Fruit fly (Drosophila melanogaster) whole organism, embryonic: ENCODE measurements around the gene CG9150.

Experiments
- Awh ChIP-seq: fragments of 200-800 bp; sonication (Bioruptor generic); IDR thresholded peaks from 2 replicates; pipeline ENCODE4, ENCODE4 v1.3.6; 2022; ENCODE audit warnings: missing biosample characterization, missing genetic modification characterization
- Blimp-1 ChIP-seq: fragments of 200-800 bp; sonication (Bioruptor generic); optimal IDR thresholded peaks from 3 replicates; lab custom pipeline; 2018; ENCODE audit warnings: missing biosample characterization, missing genetic modification characterization, mild to moderate bottlenecking, moderate library complexity, missing genetic modification reagents
- CG1024 ChIP-seq: fragments of 200-800 bp; sonication (Bioruptor generic); IDR thresholded peaks from 2 replicates; pipeline ENCODE4 v1.3.6; 2022; ENCODE audit warnings: missing biosample characterization, missing genetic modification characterization
- CG10462 ChIP-seq: fragments of 200-800 bp; sonication (Bioruptor generic); optimal IDR thresholded peaks from 2 replicates; lab custom pipeline; 2016; ENCODE audit warnings: missing biosample characterization, missing genetic modification characterization
- CG11398 ChIP-seq: fragments of 200-800 bp; sonication (Bioruptor generic); optimal IDR thresholded peaks from 2 replicates; lab custom pipeline; 2016; ENCODE audit warnings: missing biosample characterization, missing genetic modification characterization
- CG11723 ChIP-seq: fragments of 200-800 bp; sonication (Bioruptor generic); optimal IDR thresholded peaks from 2 replicates; lab custom pipeline; 2017; ENCODE audit warnings: missing biosample characterization, mild to moderate bottlenecking, missing genetic modification characterization
- CG12659 ChIP-seq: fragments of 200-800 bp; sonication (Bioruptor generic); optimal IDR thresholded peaks from 3 replicates; lab custom pipeline; 2017; ENCODE audit warnings: mild to moderate bottlenecking, missing biosample characterization, missing genetic modification reagents, missing genetic modification characterization
- CG13123 ChIP-seq: fragments of 200-800 bp; sonication (Bioruptor generic); optimal IDR thresholded peaks from 2 replicates; lab custom pipeline; 2016; ENCODE audit warnings: missing biosample characterization, missing genetic modification characterization
- CG14667 ChIP-seq: fragments of 200-800 bp; sonication (Bioruptor generic); IDR thresholded peaks from 2 replicates; pipeline ENCODE4 v1.3.6; 2022; ENCODE audit warnings: missing biosample characterization, missing genetic modification characterization
- CG14710 ChIP-seq: fragments of 200-800 bp; sonication (Bioruptor generic); optimal IDR thresholded peaks from 3 replicates; lab custom pipeline; 2019; ENCODE audit warnings: missing biosample characterization, mild to moderate bottlenecking, missing genetic modification characterization, moderate library complexity
- CG14860 ChIP-seq: fragments of 200-800 bp; sonication (Bioruptor generic); IDR thresholded peaks from 3 replicates; pipeline ENCODE4 v1.3.6; 2022; ENCODE audit warnings: missing biosample characterization, missing genetic modification characterization; ENCODE audit not compliant: partially characterized antibody
- CG15514 ChIP-seq: fragments of 200-800 bp; sonication (Bioruptor generic); optimal IDR thresholded peaks from 3 replicates; lab custom pipeline; 2017; ENCODE audit warnings: missing biosample characterization, missing genetic modification characterization, mild to moderate bottlenecking, moderate library complexity, missing genetic modification reagents
- CG17912 ChIP-seq: fragments of 200-800 bp; sonication (Bioruptor generic); optimal IDR thresholded peaks from 2 replicates; lab custom pipeline; 2018; ENCODE audit warnings: missing biosample characterization, mild to moderate bottlenecking, missing genetic modification characterization
- CG18011 ChIP-seq: fragments of 200-800 bp; sonication (Bioruptor generic); optimal IDR thresholded peaks from 2 replicates; lab custom pipeline; 2017; ENCODE audit warnings: missing biosample characterization, missing genetic modification characterization, mild to moderate bottlenecking, moderate library complexity, missing genotype
- CG18599 ChIP-seq: fragments of 200-800 bp; sonication (Bioruptor generic); optimal IDR thresholded peaks from 3 replicates; lab custom pipeline; 2017; ENCODE audit warnings: missing biosample characterization, missing genetic modification characterization, mild to moderate bottlenecking, moderate library complexity, missing genetic modification reagents
- CG3163 ChIP-seq: fragments of 200-800 bp; sonication (Bioruptor generic); optimal IDR thresholded peaks from 3 replicates; lab custom pipeline; 2016; ENCODE audit warnings: missing biosample characterization, missing genetic modification characterization
- CG32767 ChIP-seq: fragments of 200-800 bp; sonication (Bioruptor generic); IDR thresholded peaks from 2 replicates; pipeline ENCODE4 v1.3.6; 2022; ENCODE audit warnings: missing biosample characterization, missing genetic modification characterization
- CG42726 ChIP-seq: fragments of 200-800 bp; sonication (Bioruptor generic); IDR thresholded peaks from 2 replicates; pipeline ENCODE4 v1.3.6; 2022; ENCODE audit warnings: missing biosample characterization, missing genetic modification characterization; ENCODE audit not compliant: partially characterized antibody
- CG6272 ChIP-seq: fragments of 200-800 bp; sonication (Bioruptor generic); IDR thresholded peaks from 2 replicates; pipeline ENCODE4 v1.3.6; 2022; ENCODE audit warnings: missing biosample characterization, missing genetic modification characterization
- CG6683 ChIP-seq: fragments of 200-800 bp; sonication (Bioruptor generic); optimal IDR thresholded peaks from 2 replicates; lab custom pipeline; 2017; ENCODE audit warnings: missing biosample characterization, mild to moderate bottlenecking, missing genetic modification characterization, missing genetic modification reagents
- CG8478 ChIP-seq: fragments of >200 bp; optimal IDR thresholded peaks from 2 replicates; lab custom pipeline; 2018
- CG8765 ChIP-seq: fragments of 200-800 bp; sonication (Bioruptor generic); IDR thresholded peaks from 2 replicates; pipeline ENCODE4 v1.3.6; 2022; ENCODE audit warnings: missing biosample characterization, missing genetic modification characterization
- Ets65A ChIP-seq: fragments of 200-800 bp; sonication (Bioruptor generic); peaks from one replicate; lab custom pipeline; 2016; ENCODE audit warnings: missing biosample characterization, missing genetic modification characterization
- H15 ChIP-seq: fragments of 200-800 bp; sonication (Bioruptor generic); IDR thresholded peaks from 3 replicates; pipeline ENCODE4 v1.3.6; 2022; ENCODE audit warnings: missing biosample characterization, missing genetic modification characterization
- HHEX ChIP-seq: fragments of 200-800 bp; sonication (Bioruptor generic); optimal IDR thresholded peaks from 3 replicates; lab custom pipeline; 2017; ENCODE audit warnings: missing biosample characterization, mild to moderate bottlenecking, missing genetic modification characterization, missing genetic modification reagents
- Lpt ChIP-seq: fragments of >200 bp; optimal IDR thresholded peaks from 2 replicates; lab custom pipeline; 2018; ENCODE audit warnings: missing biosample characterization, missing genetic modification characterization
- Med ChIP-seq: fragments of 200-800 bp; sonication (Bioruptor generic); peaks from one replicate; lab custom pipeline; 2016; ENCODE audit warnings: missing biosample characterization, missing genetic modification characterization, mild to moderate bottlenecking, inconsistent platforms, moderate library complexity
- Poxn ChIP-seq: fragments of 200-800 bp; sonication (Bioruptor generic); IDR thresholded peaks from 2 replicates; pipeline ENCODE4 v1.3.6; 2022; ENCODE audit warnings: missing biosample characterization, missing genetic modification characterization
- Taf1 ChIP-seq: fragments of 200-800 bp; sonication (Bioruptor generic); IDR thresholded peaks from 2 replicates; pipeline ENCODE4 v1.3.6; 2022; ENCODE audit warnings: missing biosample characterization, missing genetic modification characterization
- bab2 ChIP-seq: fragments of 200-800 bp; sonication (Bioruptor generic); optimal IDR thresholded peaks from 2 replicates; lab custom pipeline; 2016; ENCODE audit warnings: missing biosample characterization, missing genetic modification characterization
- bowl ChIP-seq: fragments of 200-800 bp; sonication (Bioruptor generic); IDR thresholded peaks from 2 replicates; pipeline ENCODE4 v1.3.6; 2022; ENCODE audit warnings: missing biosample characterization, missing genetic modification characterization
- cas ChIP-seq: fragments of 200-800 bp; sonication (Bioruptor generic); IDR thresholded peaks from 2 replicates; pipeline ENCODE4 v1.3.6; 2022; ENCODE audit warnings: missing biosample characterization, missing genetic modification characterization
- caup ChIP-seq: fragments of 200-800 bp; sonication (Bioruptor generic); optimal IDR thresholded peaks from 3 replicates; lab custom pipeline; 2017; ENCODE audit warnings: missing biosample characterization, mild to moderate bottlenecking, missing genetic modification characterization, moderate library complexity; ENCODE audit not compliant: severe bottlenecking
- cg ChIP-seq: fragments of 200-800 bp; sonication (Bioruptor generic); optimal IDR thresholded peaks from 3 replicates; lab custom pipeline; 2019; ENCODE audit warnings: missing biosample characterization, mild to moderate bottlenecking, missing genetic modification characterization, moderate library complexity
- chif ChIP-seq, 2 experiments: fragments of 200-800 bp; sonication (Bioruptor generic); optimal IDR thresholded peaks; 3 replicates each; lab custom pipeline; 2016; ENCODE audit warnings: missing biosample characterization in 2 of 2, missing genetic modification characterization in 2 of 2
- cwo ChIP-seq: fragments of 200-800 bp; sonication (Bioruptor generic); optimal IDR thresholded peaks from 3 replicates; lab custom pipeline; 2017; ENCODE audit warnings: missing biosample characterization, missing genetic modification characterization, mild to moderate bottlenecking, moderate library complexity, missing genetic modification reagents
- emc ChIP-seq: fragments of 200-800 bp; sonication (Bioruptor generic); optimal IDR thresholded peaks from 2 replicates; lab custom pipeline; 2016; ENCODE audit warnings: missing biosample characterization, missing genetic modification characterization
- grn ChIP-seq: fragments of 200-800 bp; sonication (Bioruptor generic); optimal IDR thresholded peaks from 3 replicates; lab custom pipeline; 2017; ENCODE audit warnings: missing biosample characterization, missing genetic modification characterization
- gsb ChIP-seq: fragments of 200-800 bp; sonication (Bioruptor generic); IDR thresholded peaks from 2 replicates; pipeline ENCODE4 v1.3.6; 2022; ENCODE audit warnings: missing biosample characterization, missing genetic modification characterization
- hkb ChIP-seq, 2 experiments: fragments of 200-800 bp in 1 of 2; fragments of >200 bp in 1 of 2; sonication (Bioruptor generic) in 1 of 2; IDR thresholded peaks in 1 of 2; optimal IDR thresholded peaks in 1 of 2; 2 replicates each; pipeline versions ENCODE4 v1.3.6 to Lab custom; 2017 to 2022; ENCODE audit warnings: missing biosample characterization in 1 of 2, missing genetic modification characterization in 1 of 2
- klu ChIP-seq: fragments of 200-800 bp; sonication (Bioruptor generic); IDR thresholded peaks from 2 replicates; pipeline ENCODE4 v1.3.6; 2022; ENCODE audit warnings: missing biosample characterization, missing genetic modification characterization
- kni ChIP-seq: fragments of 200-800 bp; sonication (Bioruptor generic); optimal IDR thresholded peaks from 3 replicates; lab custom pipeline; 2017; ENCODE audit warnings: mild to moderate bottlenecking, missing biosample characterization, missing genetic modification reagents, missing genetic modification characterization
- lmd ChIP-seq: fragments of 200-800 bp; sonication (Bioruptor generic); IDR thresholded peaks from 2 replicates; pipeline ENCODE4 v1.3.6; 2022; ENCODE audit warnings: missing biosample characterization, missing genetic modification characterization
- mirr ChIP-seq: fragments of 200-800 bp; sonication (Bioruptor generic); optimal IDR thresholded peaks from 3 replicates; lab custom pipeline; 2018; ENCODE audit warnings: missing biosample characterization, mild to moderate bottlenecking, missing genetic modification characterization
- org-1 ChIP-seq: fragments of 200-800 bp; sonication (Bioruptor generic); optimal IDR thresholded peaks from 2 replicates; lab custom pipeline; 2017; ENCODE audit warnings: missing biosample characterization, missing genetic modification characterization
- pum ChIP-seq: fragments of 200-800 bp; sonication (Bioruptor generic); optimal IDR thresholded peaks from 2 replicates; lab custom pipeline; 2016; ENCODE audit warnings: missing biosample characterization, missing genetic modification characterization
- ro ChIP-seq: fragments of 200-800 bp; sonication (Bioruptor generic); IDR thresholded peaks from 2 replicates; pipeline ENCODE4 v1.3.6; 2022; ENCODE audit warnings: missing biosample characterization, missing genetic modification characterization
- shn ChIP-seq: fragments of 200-800 bp; sonication (Bioruptor generic); optimal IDR thresholded peaks from 3 replicates; lab custom pipeline; 2016; ENCODE audit warnings: missing biosample characterization, missing genetic modification characterization
- sqz ChIP-seq: fragments of 200-800 bp; sonication (Bioruptor generic); optimal IDR thresholded peaks from 3 replicates; lab custom pipeline; 2018; ENCODE audit warnings: missing biosample characterization, mild to moderate bottlenecking, missing genetic modification characterization
- tll ChIP-seq, 2 experiments: fragments of 200-800 bp in 1 of 2; fragments of >200 bp in 1 of 2; sonication (Bioruptor generic) in 1 of 2; optimal IDR thresholded peaks; 2 replicates each; lab custom pipeline; 2017 to 2019; ENCODE audit warnings: missing biosample characterization in 2 of 2, missing genetic modification characterization in 2 of 2, mild to moderate bottlenecking in 1 of 2, moderate library complexity in 1 of 2
- vnd ChIP-seq: fragments of 200-800 bp; sonication (Bioruptor generic); IDR thresholded peaks from 3 replicates; pipeline ENCODE4 v1.3.6; 2022; ENCODE audit warnings: missing biosample characterization, missing genetic modification characterization; ENCODE audit not compliant: partially characterized antibody

The CG9150 gene

dm6 chr2L:6080329-6080728, 11.9 kb upstream of the CG9150 start (continued):
- TF ChIP-seq klu (GFP tag; lab: Robert Waterston, UW) (no peak), HHEX (GFP tag; lab: Kevin White, UChicago) (peak; percentile 28), Ets65A (GFP tag; lab: Kevin White, UChicago) (no peak), CG11723 (GFP tag; lab: Kevin White, UChicago) (no peak), CG6272 (no peak), pum (GFP tag; lab: Kevin White, UChicago) (no peak), CG15514 (peak; percentile 23), CG32767 (GFP tag; lab: Robert Waterston, UW) (no peak), CG3163 (GFP tag; lab: Kevin White, UChicago) (no peak), CG8478 (lab: Kevin White, UChicago) (no peak), CG14860 (GFP tag; lab: Robert Waterston, UW) (no peak), vnd (GFP tag; lab: Robert Waterston, UW) (no peak), mirr (GFP tag; lab: Kevin White, UChicago) (peak; percentile 6), bab2 (GFP tag; lab: Kevin White, UChicago) (no peak), shn (GFP tag; lab: Kevin White, UChicago) (no peak), ro (no peak), CG6683 (no peak), grn (no peak), lmd (GFP tag; lab: Robert Waterston, UW) (no peak), CG10462 (GFP tag; lab: Kevin White, UChicago) (no peak), tll (GFP tag; optimal IDR thresholded peaks at IDR 0.05; lab: Kevin White, UChicago) (no peak), CG13123 (GFP tag; lab: Kevin White, UChicago) (no peak), hkb (optimal IDR thresholded peaks at IDR 0.05; lab: Kevin White, UChicago) (no peak), hkb (GFP tag; IDR thresholded peaks at IDR 0.05; lab: Robert Waterston, UW) (no peak), bowl (GFP tag; lab: Robert Waterston, UW) (no peak), cg (no peak), CG8765 (GFP tag; lab: Robert Waterston, UW) (no peak), chif (GFP tag; optimal IDR thresholded peaks at IDR 0.05; lab: Kevin White, UChicago) (no peak), org-1 (no peak), CG12659 (GFP tag; lab: Kevin White, UChicago) (no peak), CG17912 (GFP tag; lab: Kevin White, UChicago) (no peak), CG11398 (GFP tag; lab: Kevin White, UChicago) (no peak), CG42726 (GFP tag; lab: Robert Waterston, UW) (no peak), CG18599 (GFP tag; lab: Kevin White, UChicago) (peak; percentile 16), CG14710 (tag; lab: Kevin White, UChicago) (no peak), cas (GFP tag; lab: Robert Waterston, UW) (no peak), CG1024 (no peak), Taf1 (GFP tag; lab: Robert Waterston, UW) (no peak), CG14667 (no peak), Med (GFP tag; lab: Kevin White, UChicago) (peak; percentile 79), cwo (GFP tag; lab: Kevin White, UChicago) (peak; percentile 18), emc (GFP tag; lab: Kevin White, UChicago) (no peak), caup (peak; percentile 41), Blimp-1 (GFP tag; lab: Kevin White, UChicago) (no peak), Lpt (GFP tag; lab: Kevin White, UChicago) (no peak), H15 (no peak), sqz (no peak), Awh (GFP tag; lab: Robert Waterston, UW) (no peak), gsb (no peak), kni (GFP tag; lab: Kevin White, UChicago) (no peak), Poxn (GFP tag; lab: Robert Waterston, UW) (no peak), CG18011 (GFP tag; lab: Kevin White, UChicago) (no peak)
